Worm (Caenorhabditis elegans): ENCODE results near the gene C11E4.6.
A peak's percentile ranks its signal among the peaks of the same experiment; 100 is the strongest.

Gene C11E4.6

ce11 chrX:9637700-9638099, 27.3 kb downstream of the C11E4.6 start (continued):
- peak; percentile 76 for TF ChIP-seq hlh-15 (tag; optimal IDR thresholded peaks at IDR 0.05)
- peak; percentile 80 for TF ChIP-seq lin-11 (tag; optimal IDR thresholded peaks at IDR 0.05)
- peak; percentile 27 for TF ChIP-seq tbx-7 (tag; optimal IDR thresholded peaks at IDR 0.05)
- TF ChIP-seq T23F11.4 (GFP tag; optimal IDR thresholded peaks at IDR 0.05): peak; percentile 79
- peak; percentile 82 for TF ChIP-seq gmeb-2 (tag; optimal IDR thresholded peaks at IDR 0.05)
- peak; percentile 77 for TF ChIP-seq C38D4.7 (GFP tag; optimal IDR thresholded peaks at IDR 0.05)
- TF ChIP-seq hlh-6 (tag; optimal IDR thresholded peaks at IDR 0.05): peak; percentile 75
- TF ChIP-seq unc-55 (GFP tag; optimal IDR thresholded peaks at IDR 0.05): no peak
- TF ChIP-seq ceh-6 (GFP tag; optimal IDR thresholded peaks at IDR 0.05): peak; percentile 90
- TF ChIP-seq fkh-10 (GFP tag; optimal IDR thresholded peaks at IDR 0.05): peak; percentile 67
- no peak for TF ChIP-seq ets-4 (tag; optimal IDR thresholded peaks at IDR 0.05)
- TF ChIP-seq tbx-2 (tag; optimal IDR thresholded peaks at IDR 0.05): peak; percentile 66
- TF ChIP-seq hlh-8 (tag; optimal IDR thresholded peaks at IDR 0.05): peak; percentile 29
- peak; percentile 73 for TF ChIP-seq sox-2 (GFP tag; IDR thresholded peaks at IDR 0.05)
- TF ChIP-seq ref-2 (tag; optimal IDR thresholded peaks at IDR 0.05): peak; percentile 78
- TF ChIP-seq lim-6 (tag; optimal IDR thresholded peaks at IDR 0.05): no peak
- peak; percentile 83 for TF ChIP-seq pha-2 (tag; optimal IDR thresholded peaks at IDR 0.05)
- peak; percentile 83 for TF ChIP-seq fkh-6 (tag; optimal IDR thresholded peaks at IDR 0.05)
- TF ChIP-seq syd-9 (tag; optimal IDR thresholded peaks at IDR 0.05): peak; percentile 66
- TF ChIP-seq ahr-1 (tag; optimal IDR thresholded peaks at IDR 0.05): peak; percentile 74
- TF ChIP-seq elt-4 (tag; optimal IDR thresholded peaks at IDR 0.05): no peak
- TF ChIP-seq ceh-34 (tag; optimal IDR thresholded peaks at IDR 0.05): peak; percentile 75
- no peak for TF ChIP-seq ceh-22 (tag; optimal IDR thresholded peaks at IDR 0.05)
- TF ChIP-seq ceh-2 (tag; optimal IDR thresholded peaks at IDR 0.05): peak; percentile 63
- peak; percentile 75 for TF ChIP-seq ceh-24 (tag; optimal IDR thresholded peaks at IDR 0.05)
- peak; percentile 71 for TF ChIP-seq npax-4 (tag; optimal IDR thresholded peaks at IDR 0.05)
- TF ChIP-seq elt-2 (tag; optimal IDR thresholded peaks at IDR 0.05): peak; percentile 86

- TF ChIP-seq K09A11.1 (tag; optimal IDR thresholded peaks at IDR 0.05; ENCODE audit: insufficient read depth) (no peak), ceh-22 (tag; optimal IDR thresholded peaks at IDR 0.05) (no peak), hlh-30 (tag; optimal IDR thresholded peaks at IDR 0.05; ENCODE audit: insufficient read depth) (peak; percentile 67), npax-4 (tag; optimal IDR thresholded peaks at IDR 0.05) (no peak)
Measured at ce11 chrX:9638825-9639474, 28.6 kb downstream of the C11E4.6 start.

ce11 chrX:9640902-9641301, 30.5 kb downstream of the C11E4.6 start:
- TF ChIP-seq lin-11 (tag; optimal IDR thresholded peaks at IDR 0.05) (no peak), pat-9 (tag; optimal IDR thresholded peaks at IDR 0.05) (no peak), dve-1 (tag; optimal IDR thresholded peaks at IDR 0.05) (no peak), fax-1 (tag; optimal IDR thresholded peaks at IDR 0.05) (no peak), hlh-8 (tag; optimal IDR thresholded peaks at IDR 0.05) (no peak), tbx-7 (tag; optimal IDR thresholded peaks at IDR 0.05) (no peak)

- TF ChIP-seq npax-4 (tag; optimal IDR thresholded peaks at IDR 0.05) (no peak), pat-9 (tag; optimal IDR thresholded peaks at IDR 0.05) (no peak), unc-42 (tag; optimal IDR thresholded peaks at IDR 0.05) (no peak), tbx-2 (tag; optimal IDR thresholded peaks at IDR 0.05) (no peak), pag-3 (tag; optimal IDR thresholded peaks at IDR 0.05; ENCODE audit: borderline replicate concordance) (no peak), ztf-16 (tag; optimal IDR thresholded peaks at IDR 0.05) (no peak), nhr-232 (tag; optimal IDR thresholded peaks at IDR 0.05) (no peak), zip-5 (tag; optimal IDR thresholded peaks at IDR 0.05) (no peak), ttx-3 (tag; optimal IDR thresholded peaks at IDR 0.05) (no peak), ceh-30 (tag; optimal IDR thresholded peaks at IDR 0.05) (no peak), ets-4 (tag; optimal IDR thresholded peaks at IDR 0.05) (no peak), rnt-1 (tag; optimal IDR thresholded peaks at IDR 0.05) (no peak), ceh-18 (tag; optimal IDR thresholded peaks at IDR 0.05) (no peak), ceh-31 (tag; optimal IDR thresholded peaks at IDR 0.05) (no peak), elt-2 (tag; optimal IDR thresholded peaks at IDR 0.05) (no peak), mec-3 (tag; optimal IDR thresholded peaks at IDR 0.05; ENCODE audit: borderline replicate concordance) (no peak)
Measured at ce11 chrX:9642775-9643461, 32.6 kb downstream of the C11E4.6 start.

Data from whole organism, late embryonic.